Fruit fly (Drosophila melanogaster): ENCODE measurements around the gene Ir68a.
A peak's percentile ranks its signal among the peaks of the same experiment; 100 is the strongest.

Ir68a gene

dm6 chr3L:11210517-11210916 lies 25.5 kb downstream of the Ir68a start, which contains the start of the genes Ube3a and CG7600 (continued):
- TF ChIP-seq BEAF-32 (GFP tag; optimal IDR thresholded peaks at IDR 0.05), result peak; percentile 94
- TF ChIP-seq eve (GFP tag; optimal IDR thresholded peaks at IDR 0.05), result no peak
- peak; percentile 100 for TF ChIP-seq Opbp (GFP tag; IDR thresholded peaks at IDR 0.05; ENCODE audit: partially characterized antibody)
- peak; percentile 71 for TF ChIP-seq CG9797 (GFP tag; optimal IDR thresholded peaks at IDR 0.05)
- TF ChIP-seq Tbp (GFP tag; optimal IDR thresholded peaks at IDR 0.05), result no peak
- TF ChIP-seq CG11696 (GFP tag; IDR thresholded peaks at IDR 0.05), result no peak
- TF ChIP-seq CG14710 (tag; optimal IDR thresholded peaks at IDR 0.05), result peak; percentile 72
- TF ChIP-seq CG4424 (GFP tag; optimal IDR thresholded peaks at IDR 0.05), result peak; percentile 68
- TF ChIP-seq CG17328 (GFP tag; IDR thresholded peaks at IDR 0.05), result no peak
- peak; percentile 27 for TF ChIP-seq Lhr (GFP tag; optimal IDR thresholded peaks at IDR 0.05)
- no peak for TF ChIP-seq so (GFP tag; IDR thresholded peaks at IDR 0.05)
- peak; percentile 74 for TF ChIP-seq CG12769 (tag; optimal IDR thresholded peaks at IDR 0.05)
- no peak for TF ChIP-seq fru (optimal IDR thresholded peaks at IDR 0.05)
- no peak for TF ChIP-seq CG4730 (GFP tag; IDR thresholded peaks at IDR 0.05)
- peak; percentile 100 for TF ChIP-seq tna (GFP tag; IDR thresholded peaks at IDR 0.05; ENCODE audit: partially characterized antibody)
- peak; percentile 81 for TF ChIP-seq MESR4 (GFP tag; optimal IDR thresholded peaks at IDR 0.05)
- TF ChIP-seq HHEX (GFP tag; optimal IDR thresholded peaks at IDR 0.05), result no peak
- no peak for TF ChIP-seq Dip2 (GFP tag; IDR thresholded peaks at IDR 0.05)
- TF ChIP-seq CG30403 (GFP tag; optimal IDR thresholded peaks at IDR 0.05), result peak; percentile 31
- peak; percentile 99 for TF ChIP-seq amos (GFP tag; IDR thresholded peaks at IDR 0.05; ENCODE audit: partially characterized antibody)
- TF ChIP-seq CG9609 (GFP tag; optimal IDR thresholded peaks at IDR 0.05), result no peak
- TF ChIP-seq CG12299 (tag; optimal IDR thresholded peaks at IDR 0.05), result peak; percentile 42
- TF ChIP-seq CG18262 (tag; optimal IDR thresholded peaks at IDR 0.05), result peak; percentile 33
- TF ChIP-seq CG9876 (GFP tag; optimal IDR thresholded peaks at IDR 0.05), result no peak
- peak; percentile 44 for TF ChIP-seq CG11504 (tag; optimal IDR thresholded peaks at IDR 0.05)
- peak; percentile 7 for TF ChIP-seq CG9817 (tag; optimal IDR thresholded peaks at IDR 0.05)
- no peak for TF ChIP-seq dimm (GFP tag; IDR thresholded peaks at IDR 0.05)
- peak; percentile 86 for TF ChIP-seq mirr (GFP tag; optimal IDR thresholded peaks at IDR 0.05)
- TF ChIP-seq CG9215 (GFP tag; IDR thresholded peaks at IDR 0.05), result no peak
- TF ChIP-seq Ets65A (GFP tag), result peak; percentile 26
- TF ChIP-seq CG12391 (tag; optimal IDR thresholded peaks at IDR 0.05), result peak; percentile 58
- TF ChIP-seq Xrp1 (GFP tag; IDR thresholded peaks at IDR 0.05), result peak; percentile 51; the same call in 1 of the 2 replicates
- TF ChIP-seq ac (GFP tag; optimal IDR thresholded peaks at IDR 0.05), result peak; percentile 3
- peak; percentile 61 for TF ChIP-seq Side (GFP tag; optimal IDR thresholded peaks at IDR 0.05)
- peak; percentile 75 for TF ChIP-seq Ets97D (GFP tag; optimal IDR thresholded peaks at IDR 0.05)
- TF ChIP-seq Vsx1 (GFP tag; optimal IDR thresholded peaks at IDR 0.05), result peak; percentile 24
- no peak for TF ChIP-seq en (GFP tag; optimal IDR thresholded peaks at IDR 0.05)
- peak; percentile 65 for TF ChIP-seq lab (GFP tag; optimal IDR thresholded peaks at IDR 0.05)
- peak; percentile 24 for TF ChIP-seq HLH54F (GFP tag; optimal IDR thresholded peaks at IDR 0.05)
- TF ChIP-seq pb (GFP tag; optimal IDR thresholded peaks at IDR 0.05), result peak; percentile 32
- no peak for TF ChIP-seq tup (GFP tag; optimal IDR thresholded peaks at IDR 0.05)
- TF ChIP-seq CG7963 (GFP tag; IDR thresholded peaks at IDR 0.05; ENCODE audit: partially characterized antibody), result peak; percentile 100
- TF ChIP-seq CG4617 (GFP tag; optimal IDR thresholded peaks at IDR 0.05; ENCODE audit: borderline replicate concordance), result peak; percentile 52
- TF ChIP-seq ab (GFP tag; optimal IDR thresholded peaks at IDR 0.05), result no peak
- TF ChIP-seq ken (GFP tag; IDR thresholded peaks at IDR 0.05), result no peak
- TF ChIP-seq CG12744 (GFP tag; optimal IDR thresholded peaks at IDR 0.05), result peak; percentile 32
- peak; percentile 55 for TF ChIP-seq oc (tag; optimal IDR thresholded peaks at IDR 0.05)
- no peak for TF ChIP-seq odd (GFP tag; optimal IDR thresholded peaks at IDR 0.05)
- no peak for TF ChIP-seq schlank (tag; optimal IDR thresholded peaks at IDR 0.05)
- peak; percentile 40 for TF ChIP-seq zfh2 (GFP tag; optimal IDR thresholded peaks at IDR 0.05)
- TF ChIP-seq CG10654 (GFP tag; optimal IDR thresholded peaks at IDR 0.05), result no peak

Data from whole organism, embryonic.